Fruit fly (Drosophila melanogaster): ENCODE results near the gene Nepl19.

DNA sequence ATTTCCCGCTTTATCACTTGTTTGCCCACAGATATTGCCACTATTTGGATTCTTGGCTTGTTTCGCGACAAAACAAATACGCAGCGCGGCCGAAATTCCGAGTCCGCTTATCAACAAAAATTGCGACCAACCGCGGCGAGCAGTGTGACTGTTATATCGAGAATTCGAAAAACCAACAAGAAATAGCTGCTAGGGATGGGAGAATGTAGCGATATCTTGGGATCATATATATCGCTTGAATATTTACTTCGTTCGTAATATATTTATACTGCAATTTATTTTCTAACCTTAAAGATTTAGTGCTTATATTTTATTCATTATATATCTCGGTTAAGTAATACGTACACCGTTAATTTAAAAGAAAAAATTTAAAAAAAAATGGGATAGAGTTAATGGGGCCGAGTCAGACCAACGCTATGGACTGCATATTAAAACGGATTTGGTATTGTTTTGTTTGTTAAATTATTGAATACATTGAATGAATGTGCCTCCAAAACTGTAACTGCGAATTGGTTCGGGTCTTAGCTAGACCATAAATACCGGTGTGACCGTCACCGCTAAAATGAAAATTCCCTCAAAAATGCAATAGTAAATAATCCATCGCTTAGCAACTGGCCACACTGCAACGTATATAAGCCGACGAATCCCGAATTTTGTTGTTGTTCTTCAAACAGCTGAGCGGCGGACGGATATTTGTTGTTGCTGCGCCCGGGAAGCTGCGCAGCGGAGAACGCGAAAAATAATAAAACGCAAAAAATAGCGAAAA lies 35.1 kb downstream of the Nepl19 start, which contains the start of the genes Apc and spg:
- TF ChIP-seq ttk (optimal IDR thresholded peaks at IDR 0.05): no peak
- TF ChIP-seq h (optimal IDR thresholded peaks at IDR 0.05): no peak
